Worm (Caenorhabditis elegans): ENCODE measurements around the gene kmo-2.

Gene kmo-2

DNA sequence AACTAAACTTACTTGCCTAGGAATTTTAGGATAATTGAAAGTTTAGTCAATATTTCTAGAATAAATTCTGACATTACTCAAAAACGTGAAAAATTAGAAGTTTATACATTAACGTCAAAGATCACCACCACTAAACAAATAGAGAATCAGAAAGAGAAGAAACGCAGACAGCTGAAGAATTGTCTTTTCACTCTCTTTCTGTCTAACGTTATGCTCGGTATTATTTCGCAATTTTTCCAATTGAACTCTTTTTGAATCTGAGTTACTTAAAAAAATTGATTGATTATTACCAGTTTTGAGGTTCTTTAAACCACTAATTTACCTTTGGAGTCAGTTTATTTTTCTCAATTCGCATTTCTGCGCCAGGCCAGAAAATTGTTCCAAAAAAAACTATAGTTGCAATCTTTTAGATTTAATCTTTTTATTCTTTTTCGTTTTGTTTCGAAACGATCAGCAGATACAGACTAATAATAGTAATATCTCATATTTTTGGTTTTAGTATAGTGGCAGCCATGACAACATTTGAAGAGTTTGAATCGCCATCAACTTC lies 32.5 kb upstream of the kmo-2 start, which contains the start of gene nhr-154 (continued):
- TF ChIP-seq nhr-6 (tag; optimal IDR thresholded peaks at IDR 0.05): peak; percentile 81
- TF ChIP-seq nhr-10 (tag; optimal IDR thresholded peaks at IDR 0.05): no peak
- TF ChIP-seq T26A8.4 (GFP tag; IDR thresholded peaks at IDR 0.05): no peak
- no peak for TF ChIP-seq skn-1 (tag; optimal IDR thresholded peaks at IDR 0.05)
- no peak for TF ChIP-seq zfp-2 (tag; optimal IDR thresholded peaks at IDR 0.05)
- no peak for TF ChIP-seq jun-1 (tag; optimal IDR thresholded peaks at IDR 0.05)
- no peak for TF ChIP-seq mes-2 (tag; optimal IDR thresholded peaks at IDR 0.05; ENCODE audit: poor library complexity, severe bottlenecking)
- TF ChIP-seq ceh-62 (tag; optimal IDR thresholded peaks at IDR 0.05): no peak
- TF ChIP-seq lin-15B (tag; optimal IDR thresholded peaks at IDR 0.05): no peak
- TF ChIP-seq set-16 (GFP tag; IDR thresholded peaks at IDR 0.05): no peak
- no peak for TF ChIP-seq ctbp-1 (GFP tag; IDR thresholded peaks at IDR 0.05)
- TF ChIP-seq egl-27 (tag; optimal IDR thresholded peaks at IDR 0.05): no peak
- TF ChIP-seq pha-4 (GFP tag; IDR thresholded peaks at IDR 0.05): no peak
- no peak for TF ChIP-seq pha-4 (tag; optimal IDR thresholded peaks at IDR 0.05)
- TF ChIP-seq ceh-32 (tag; optimal IDR thresholded peaks at IDR 0.05; ENCODE audit: poor library complexity): no peak
- TF ChIP-seq F49E8.2 (tag; optimal IDR thresholded peaks at IDR 0.05; ENCODE audit: borderline replicate concordance): no peak
- TF ChIP-seq T20F7.1 (GFP tag; optimal IDR thresholded peaks at IDR 0.05): no peak
- no peak for TF ChIP-seq dpl-1 (GFP tag; optimal IDR thresholded peaks at IDR 0.05)
- TF ChIP-seq lsy-2 (tag; optimal IDR thresholded peaks at IDR 0.05): peak in 1 of 2 experiments; percentile 49
- no peak for TF ChIP-seq lin-1 (GFP tag; IDR thresholded peaks at IDR 0.05)
- TF ChIP-seq dmd-6 (GFP tag; IDR thresholded peaks at IDR 0.05): peak; percentile 6; the same call in 1 of the 2 replicates
- TF ChIP-seq nhr-76 (tag; optimal IDR thresholded peaks at IDR 0.05): no peak
- TF ChIP-seq tra-1 (GFP tag; IDR thresholded peaks at IDR 0.05): no peak
- TF ChIP-seq snpc-4 (tag; optimal IDR thresholded peaks at IDR 0.05): no peak
- TF ChIP-seq tag-97 (GFP tag; IDR thresholded peaks at IDR 0.05): no peak
- no peak for TF ChIP-seq lim-7 (GFP tag; IDR thresholded peaks at IDR 0.05)
- no peak for TF ChIP-seq spr-3 (GFP tag; optimal IDR thresholded peaks at IDR 0.05)
- peak; percentile 48 for TF ChIP-seq dve-1 (tag; optimal IDR thresholded peaks at IDR 0.05; ENCODE audit: insufficient read depth)
- no peak for TF ChIP-seq vab-7 (GFP tag; IDR thresholded peaks at IDR 0.05)
- peak; percentile 39 for TF ChIP-seq nhr-28 (tag; optimal IDR thresholded peaks at IDR 0.05)
- no peak for TF ChIP-seq daf-8 (GFP tag; IDR thresholded peaks at IDR 0.05)
- no peak for TF ChIP-seq mdl-1 (tag; optimal IDR thresholded peaks at IDR 0.05)
- peak; percentile 52; the same call in 1 of the 2 replicates for TF ChIP-seq hmg-1.1 (GFP tag; IDR thresholded peaks at IDR 0.05)
- no peak for TF ChIP-seq nhr-48 (tag; optimal IDR thresholded peaks at IDR 0.05)
- TF ChIP-seq nhr-25 (tag; optimal IDR thresholded peaks at IDR 0.05; ENCODE audit: borderline replicate concordance, insufficient read depth): no peak
- TF ChIP-seq F37D6.2 (tag; optimal IDR thresholded peaks at IDR 0.05): no peak
- TF ChIP-seq pqm-1 (tag; optimal IDR thresholded peaks at IDR 0.05): peak; percentile 4
- TF ChIP-seq hif-1 (tag; optimal IDR thresholded peaks at IDR 0.05): peak in 1 of 2 experiments; percentile 62
- no peak for TF ChIP-seq mxl-3 (GFP tag; optimal IDR thresholded peaks at IDR 0.05)
- TF ChIP-seq mxl-2 (GFP tag; conservative IDR thresholded peaks at IDR 0.05): no peak
- no peak for TF ChIP-seq fos-1 (tag; optimal IDR thresholded peaks at IDR 0.05)
- no peak for TF ChIP-seq Y5F2A.4 (GFP tag; optimal IDR thresholded peaks at IDR 0.05)
- no peak for TF ChIP-seq cey-2 (tag; optimal IDR thresholded peaks at IDR 0.05; ENCODE audit: borderline replicate concordance, insufficient read depth)
- TF ChIP-seq dmd-9 (GFP tag; IDR thresholded peaks at IDR 0.05): no peak
- no peak for TF ChIP-seq daf-16 (GFP tag; optimal IDR thresholded peaks at IDR 0.05)
- peak; percentile 33 for TF ChIP-seq daf-16 (tag; optimal IDR thresholded peaks at IDR 0.05)
- TF ChIP-seq ZK546.5 (tag; optimal IDR thresholded peaks at IDR 0.05): no peak
- TF ChIP-seq zfp-3 (GFP tag; conservative IDR thresholded peaks at IDR 0.05): no peak
- no peak for TF ChIP-seq snpc-1.2 (GFP tag; IDR thresholded peaks at IDR 0.05)
- no peak for TF ChIP-seq R02D3.7 (tag; optimal IDR thresholded peaks at IDR 0.05)
- no peak for TF ChIP-seq Y105C5A.15 (GFP tag; IDR thresholded peaks at IDR 0.05)
